Fruit fly (Drosophila melanogaster) whole organism, adult: ENCODE results near the gene CG31933.

Experiments used
- CG11617 ChIP-seq: fragments of 200-800 bp; sonication (Bioruptor generic); optimal IDR thresholded peaks from 2 replicates; lab custom pipeline; 2017; ENCODE audit warnings: mild to moderate bottlenecking, missing biosample characterization, missing genetic modification reagents, missing genetic modification characterization
- CG12768 ChIP-seq: fragments of 200-800 bp; sonication (Bioruptor generic); optimal IDR thresholded peaks from 2 replicates; lab custom pipeline; 2017; ENCODE audit warnings: missing biosample characterization, missing genetic modification characterization, mild to moderate bottlenecking, moderate library complexity, missing genetic modification reagents
- CG14711 ChIP-seq: fragments of 200-800 bp; sonication (Bioruptor generic); optimal IDR thresholded peaks from 2 replicates; lab custom pipeline; 2018; ENCODE audit warnings: missing biosample characterization, mild to moderate bottlenecking, missing genetic modification characterization, moderate library complexity
- CG1620 ChIP-seq: fragments of 200-800 bp; sonication (Bioruptor generic); optimal IDR thresholded peaks from 2 replicates; lab custom pipeline; 2016; ENCODE audit warnings: missing biosample characterization, missing genetic modification characterization
- CG33017 ChIP-seq: fragments of 200-800 bp; sonication (Bioruptor generic); optimal IDR thresholded peaks from 2 replicates; lab custom pipeline; 2018; ENCODE audit warnings: missing biosample characterization, mild to moderate bottlenecking, missing genetic modification characterization, moderate library complexity
- CG5204 ChIP-seq: fragments of 200-800 bp; sonication (Bioruptor generic); optimal IDR thresholded peaks from 2 replicates; lab custom pipeline; 2016; ENCODE audit warnings: missing biosample characterization, missing genetic modification characterization
- CG7045 ChIP-seq: fragments of 200-800 bp; sonication (Bioruptor generic); optimal IDR thresholded peaks from 2 replicates; lab custom pipeline; 2017; ENCODE audit warnings: missing biosample characterization, mild to moderate bottlenecking, missing genetic modification characterization
- CG7101 ChIP-seq: fragments of 200-800 bp; sonication (Bioruptor generic); optimal IDR thresholded peaks from 2 replicates; lab custom pipeline; 2018; ENCODE audit warnings: missing biosample characterization, mild to moderate bottlenecking, missing genetic modification characterization, moderate library complexity
- Clk ChIP-seq: fragments of 200-800 bp; sonication (Bioruptor generic); optimal IDR thresholded peaks from 2 replicates; lab custom pipeline; 2017; ENCODE audit warnings: missing biosample characterization, missing genetic modification characterization
- Crg-1 ChIP-seq: fragments of 200-800 bp; sonication (Bioruptor generic); optimal IDR thresholded peaks from 2 replicates; lab custom pipeline; 2016; ENCODE audit warnings: missing biosample characterization, missing genetic modification characterization
- Hr96 ChIP-seq: fragments of 200-800 bp; sonication (Bioruptor generic); optimal IDR thresholded peaks from 2 replicates; lab custom pipeline; 2016; ENCODE audit warnings: missing biosample characterization, missing genetic modification characterization
- Mnt ChIP-seq: fragments of 200-800 bp; sonication (Bioruptor generic); optimal IDR thresholded peaks from 2 replicates; lab custom pipeline; 2016; ENCODE audit warnings: missing biosample characterization, mild to moderate bottlenecking, missing genetic modification characterization
- bab1 ChIP-seq: fragments of 200-800 bp; sonication (Bioruptor generic); optimal IDR thresholded peaks from 3 replicates; lab custom pipeline; 2019; ENCODE audit warnings: missing biosample characterization, mild to moderate bottlenecking, missing genetic modification characterization, moderate library complexity
- cic ChIP-seq: fragments of 200-800 bp; sonication (Bioruptor generic); optimal IDR thresholded peaks from 2 replicates; lab custom pipeline; 2017; ENCODE audit warnings: missing biosample characterization, mild to moderate bottlenecking, missing genetic modification characterization, moderate library complexity
- cnc ChIP-seq, 2 experiments: fragments of >200 bp; optimal IDR thresholded peaks; 2 replicates each; lab custom pipeline; 2017
- kay ChIP-seq: fragments of 200-800 bp; sonication (Bioruptor generic); peaks from one replicate; lab custom pipeline; 2016; ENCODE audit warnings: missing biosample characterization, missing genetic modification characterization, borderline replicate concordance
- ovo ChIP-seq: fragments of 200-800 bp; sonication (Bioruptor generic); optimal IDR thresholded peaks from 2 replicates; lab custom pipeline; 2016; ENCODE audit warnings: missing biosample characterization, missing genetic modification characterization
- pad ChIP-seq: fragments of 200-800 bp; sonication (Bioruptor generic); optimal IDR thresholded peaks from 3 replicates; lab custom pipeline; 2017; ENCODE audit warnings: missing biosample characterization, missing genetic modification characterization, mild to moderate bottlenecking, moderate library complexity, missing genetic modification reagents
- tj ChIP-seq: fragments of 200-800 bp; sonication (Bioruptor generic); optimal IDR thresholded peaks from 3 replicates; lab custom pipeline; 2017; ENCODE audit warnings: missing biosample characterization, mild to moderate bottlenecking, missing genetic modification characterization, moderate library complexity
- toe ChIP-seq: fragments of 200-800 bp; sonication (Bioruptor generic); optimal IDR thresholded peaks from 2 replicates; lab custom pipeline; 2016; ENCODE audit warnings: missing biosample characterization, missing genetic modification characterization

Gene CG31933

DNA sequence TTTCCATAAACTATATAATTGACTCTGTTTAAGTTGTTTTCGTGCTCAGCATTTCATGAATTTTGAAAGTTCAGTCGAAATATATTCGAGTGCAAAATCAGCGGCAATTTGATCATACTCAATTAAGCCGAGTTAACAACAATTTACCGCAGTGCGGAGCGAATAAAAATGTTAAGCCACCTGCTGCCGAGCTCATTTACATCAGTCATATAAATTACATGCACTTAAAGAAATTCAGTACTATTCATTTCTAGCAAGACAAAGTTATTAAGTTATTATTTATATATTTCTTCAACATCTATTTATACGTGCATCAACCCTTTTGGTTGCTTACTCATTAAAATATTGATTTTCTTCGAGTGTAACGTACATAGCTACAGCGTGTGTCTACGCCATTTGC, 9.3 kb upstream of the CG31933 start, which contains the start of gene c-cup:
Gene c-cup, minus strand, starts transcription at position 101 of the 400 bp plus-strand sequence.
- TF ChIP-seq ovo (no peak), CG33017 (tag; lab: Kevin White, UChicago) (no peak), Crg-1 (no peak), Mnt (no peak), Clk (GFP tag; lab: Kevin White, UChicago) (no peak), tj (no peak), CG7045 (GFP tag; lab: Kevin White, UChicago) (no peak), cic (GFP tag; lab: Kevin White, UChicago) (no peak), kay (GFP tag; lab: Kevin White, UChicago) (no peak), CG7101 (tag; lab: Kevin White, UChicago) (no peak), Hr96 (GFP tag; lab: Kevin White, UChicago) (no peak), toe (GFP tag; lab: Kevin White, UChicago) (no peak), CG11617 (GFP tag; lab: Kevin White, UChicago) (no peak), pad (GFP tag; lab: Kevin White, UChicago) (no peak), CG5204 (GFP tag; lab: Kevin White, UChicago) (no peak), bab1 (GFP tag; lab: Kevin White, UChicago) (no peak), CG12768 (GFP tag; lab: Kevin White, UChicago) (no peak), CG14711 (tag; lab: Kevin White, UChicago) (no peak), CG1620 (GFP tag; lab: Kevin White, UChicago) (no peak), cnc (optimal IDR thresholded peaks at IDR 0.05; lab: Kevin White, UChicago) (no peak)

- TF ChIP-seq Mnt (no peak), Hr96 (GFP tag; lab: Kevin White, UChicago) (no peak), cnc (optimal IDR thresholded peaks at IDR 0.05; lab: Kevin White, UChicago) (no peak), ovo (no peak)
Measured at dm6 chr2L:1828282-1828681, 5.2 kb upstream of the CG31933 start.

DNA sequence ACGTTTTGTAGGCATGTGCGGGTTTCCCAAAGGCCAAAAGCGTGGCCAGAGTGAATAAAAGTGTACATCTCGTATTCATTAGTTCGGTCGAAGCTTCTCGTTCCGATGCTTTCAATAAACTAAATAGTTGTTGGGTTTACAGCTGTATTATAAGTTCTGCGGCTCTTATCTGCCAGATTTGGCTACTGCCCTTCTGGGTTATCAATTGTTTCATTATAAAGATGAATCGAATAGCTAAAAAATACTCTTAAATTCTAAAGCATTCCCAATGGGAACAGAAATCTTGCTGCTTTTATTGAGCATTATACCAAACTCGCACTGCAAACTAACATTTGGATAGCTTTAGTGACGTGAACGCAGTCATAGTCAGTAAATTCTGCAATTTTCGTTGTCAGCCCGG, 3.3 kb upstream of the CG31933 start, which contains the start of gene CG31664:
Gene CG31664, minus strand, starts transcription at position 101 of the 400 bp plus-strand sequence.
- TF ChIP-seq Hr96 (GFP tag; lab: Kevin White, UChicago) (no peak), cic (GFP tag; lab: Kevin White, UChicago) (no peak), Clk (GFP tag; lab: Kevin White, UChicago) (no peak), ovo (no peak), Mnt (no peak), CG7045 (GFP tag; lab: Kevin White, UChicago) (no peak), CG33017 (tag; lab: Kevin White, UChicago) (no peak), pad (GFP tag; lab: Kevin White, UChicago) (no peak), kay (GFP tag; lab: Kevin White, UChicago) (no peak), bab1 (GFP tag; lab: Kevin White, UChicago) (no peak), CG1620 (GFP tag; lab: Kevin White, UChicago) (no peak), CG11617 (GFP tag; lab: Kevin White, UChicago) (no peak), cnc (optimal IDR thresholded peaks at IDR 0.05; lab: Kevin White, UChicago) (no peak)

- TF ChIP-seq CG1620 (GFP tag; lab: Kevin White, UChicago) (no peak), ovo (no peak), toe (GFP tag; lab: Kevin White, UChicago) (no peak), CG12768 (GFP tag; lab: Kevin White, UChicago) (no peak), Mnt (no peak), CG7101 (tag; lab: Kevin White, UChicago) (no peak), CG7045 (GFP tag; lab: Kevin White, UChicago) (no peak), Crg-1 (no peak), kay (GFP tag; lab: Kevin White, UChicago) (no peak), tj (no peak), CG33017 (tag; lab: Kevin White, UChicago) (no peak), pad (GFP tag; lab: Kevin White, UChicago) (no peak), Clk (GFP tag; lab: Kevin White, UChicago) (no peak), CG11617 (GFP tag; lab: Kevin White, UChicago) (no peak)
Measured at dm6 chr2L:1794817-1795216, 28.3 kb downstream of the CG31933 start, which contains the start of gene Gr22a. Gr22a (minus strand) TSS chr2L:1794917.

- no peak for TF ChIP-seq CG1620 (GFP tag; lab: Kevin White, UChicago)
- no peak for TF ChIP-seq CG5204 (GFP tag; lab: Kevin White, UChicago)
- no peak for TF ChIP-seq Hr96 (GFP tag; lab: Kevin White, UChicago)
- no peak for TF ChIP-seq CG7045 (GFP tag; lab: Kevin White, UChicago)
- no peak for TF ChIP-seq toe (GFP tag; lab: Kevin White, UChicago)
- no peak for TF ChIP-seq CG12768 (GFP tag; lab: Kevin White, UChicago)
- no peak for TF ChIP-seq CG11617 (GFP tag; lab: Kevin White, UChicago)
- no peak for TF ChIP-seq CG14711 (tag; lab: Kevin White, UChicago)
- TF ChIP-seq pad (GFP tag; lab: Kevin White, UChicago) = no peak
- TF ChIP-seq Clk (GFP tag; lab: Kevin White, UChicago) = no peak
- no peak for TF ChIP-seq cic (GFP tag; lab: Kevin White, UChicago)
Measured at dm6 chr2L:1793168-1793567, 30.0 kb downstream of the CG31933 start, which contains the start of gene Gr22b. Gr22b (minus strand) TSS chr2L:1793268.

- TF ChIP-seq CG7045 (GFP tag; lab: Kevin White, UChicago) (no peak), CG11617 (GFP tag; lab: Kevin White, UChicago) (no peak), bab1 (GFP tag; lab: Kevin White, UChicago) (no peak), pad (GFP tag; lab: Kevin White, UChicago) (no peak), CG33017 (tag; lab: Kevin White, UChicago) (no peak), kay (GFP tag; lab: Kevin White, UChicago) (no peak), CG5204 (GFP tag; lab: Kevin White, UChicago) (no peak), ovo (no peak), Crg-1 (no peak), CG12768 (GFP tag; lab: Kevin White, UChicago) (no peak), CG7101 (tag; lab: Kevin White, UChicago) (no peak), CG14711 (tag; lab: Kevin White, UChicago) (no peak), cic (GFP tag; lab: Kevin White, UChicago) (no peak), toe (GFP tag; lab: Kevin White, UChicago) (no peak), Hr96 (GFP tag; lab: Kevin White, UChicago) (no peak), Mnt (no peak), Clk (GFP tag; lab: Kevin White, UChicago) (no peak), tj (no peak)
Measured at dm6 chr2L:1791723-1792122, 31.4 kb downstream of the CG31933 start, which contains the start of gene Gr22c. Gr22c (minus strand) TSS chr2L:1791823.
